Fruit fly (Drosophila melanogaster) whole organism, embryonic: ENCODE results near the gene CG33552.
A peak's percentile ranks its signal among the peaks of the same experiment; 100 is the strongest.

ENCODE experiments used
- CG10366 ChIP-seq: fragments of 200-800 bp; sonication (Bioruptor generic); IDR thresholded peaks from 2 replicates; pipeline ENCODE4 v1.3.6; 2022; ENCODE audit warnings: missing biosample characterization, missing genetic modification characterization
- CG10979 ChIP-seq: fragments of 200-800 bp; sonication (Bioruptor generic); optimal IDR thresholded peaks from 2 replicates; lab custom pipeline; 2018; ENCODE audit warnings: missing biosample characterization, mild to moderate bottlenecking, missing genetic modification characterization, moderate library complexity
- CG12155 ChIP-seq: fragments of 200-800 bp; sonication (Bioruptor generic); optimal IDR thresholded peaks from 3 replicates; lab custom pipeline; 2016; ENCODE audit warnings: missing biosample characterization, missing genetic modification characterization
- CG12391 ChIP-seq: fragments of 200-800 bp; sonication (Bioruptor generic); optimal IDR thresholded peaks from 3 replicates; lab custom pipeline; 2018; ENCODE audit warnings: missing biosample characterization, mild to moderate bottlenecking, missing genetic modification characterization, moderate library complexity
- CG12659 ChIP-seq: fragments of 200-800 bp; sonication (Bioruptor generic); optimal IDR thresholded peaks from 3 replicates; lab custom pipeline; 2017; ENCODE audit warnings: mild to moderate bottlenecking, missing biosample characterization, missing genetic modification reagents, missing genetic modification characterization
- CG13287 ChIP-seq: fragments of 200-800 bp; sonication (Bioruptor generic); IDR thresholded peaks from 2 replicates; pipeline ENCODE4 v1.3.6; 2022; ENCODE audit warnings: missing biosample characterization, missing genetic modification characterization; ENCODE audit not compliant: partially characterized antibody
- CG13894 ChIP-seq: fragments of 200-800 bp; sonication (Bioruptor generic); optimal IDR thresholded peaks from 3 replicates; lab custom pipeline; 2018; ENCODE audit warnings: missing biosample characterization, mild to moderate bottlenecking, missing genetic modification characterization, moderate library complexity
- CG1603 ChIP-seq: fragments of 200-800 bp; sonication (Bioruptor generic); optimal IDR thresholded peaks from 2 replicates; lab custom pipeline; 2019; ENCODE audit warnings: missing biosample characterization, mild to moderate bottlenecking, missing genetic modification characterization, moderate library complexity
- CG16813 ChIP-seq: fragments of 200-800 bp; sonication (Bioruptor generic); IDR thresholded peaks from 3 replicates; pipeline ENCODE4 v1.3.6; 2022; ENCODE audit warnings: missing biosample characterization, missing genetic modification characterization; ENCODE audit not compliant: partially characterized antibody
- CG17568 ChIP-seq: fragments of 200-800 bp; sonication (Bioruptor generic); optimal IDR thresholded peaks from 2 replicates; lab custom pipeline; 2018; ENCODE audit warnings: missing biosample characterization, mild to moderate bottlenecking, missing genetic modification characterization, moderate library complexity
- CG1792 ChIP-seq: fragments of 200-800 bp; sonication (Bioruptor generic); optimal IDR thresholded peaks from 2 replicates; lab custom pipeline; 2016; ENCODE audit warnings: missing biosample characterization, missing genetic modification characterization
- CG18599 ChIP-seq: fragments of 200-800 bp; sonication (Bioruptor generic); optimal IDR thresholded peaks from 3 replicates; lab custom pipeline; 2017; ENCODE audit warnings: missing biosample characterization, missing genetic modification characterization, mild to moderate bottlenecking, moderate library complexity, missing genetic modification reagents
- CG30020 ChIP-seq: fragments of 200-800 bp; optimal IDR thresholded peaks from 2 replicates; lab custom pipeline; 2019; ENCODE audit warnings: missing biosample characterization, mild to moderate bottlenecking, missing genetic modification characterization, moderate library complexity
- CG30403 ChIP-seq: fragments of 200-800 bp; sonication (Bioruptor generic); optimal IDR thresholded peaks from 3 replicates; lab custom pipeline; 2016; ENCODE audit warnings: missing biosample characterization, missing genetic modification characterization
- CG3163 ChIP-seq: fragments of 200-800 bp; sonication (Bioruptor generic); optimal IDR thresholded peaks from 3 replicates; lab custom pipeline; 2016; ENCODE audit warnings: missing biosample characterization, missing genetic modification characterization
- CG32532 ChIP-seq: fragments of 200-800 bp; sonication (Bioruptor generic); IDR thresholded peaks from 2 replicates; pipeline ENCODE4 v1.3.6; 2022; ENCODE audit warnings: missing biosample characterization, missing genetic modification characterization
- CG34376 ChIP-seq: fragments of 200-800 bp; sonication (Bioruptor generic); optimal IDR thresholded peaks from 2 replicates; lab custom pipeline; 2018; ENCODE audit warnings: missing biosample characterization, mild to moderate bottlenecking, missing genetic modification characterization
- CG4328 ChIP-seq: fragments of 200-800 bp; sonication (Bioruptor generic); optimal IDR thresholded peaks from 3 replicates; lab custom pipeline; 2017; ENCODE audit warnings: missing biosample characterization, missing genetic modification reagents, missing genetic modification characterization
- CG4617 ChIP-seq: fragments of 200-800 bp; sonication (Bioruptor generic); optimal IDR thresholded peaks from 3 replicates; lab custom pipeline; 2016; ENCODE audit warnings: missing biosample characterization, missing genetic modification characterization, borderline replicate concordance
- CG4707 ChIP-seq: fragments of 200-800 bp; sonication (Bioruptor generic); optimal IDR thresholded peaks from 2 replicates; lab custom pipeline; 2018; ENCODE audit warnings: missing biosample characterization, mild to moderate bottlenecking, missing genetic modification characterization, moderate library complexity
- CG6765 ChIP-seq: fragments of 200-800 bp; sonication (Bioruptor generic); optimal IDR thresholded peaks from 3 replicates; lab custom pipeline; 2017; ENCODE audit warnings: missing biosample characterization, mild to moderate bottlenecking, missing genetic modification characterization
- CG6791 ChIP-seq: fragments of 200-800 bp; sonication (Bioruptor generic); IDR thresholded peaks from 3 replicates; pipeline ENCODE4 v1.3.6; 2022; ENCODE audit warnings: missing biosample characterization, missing genetic modification characterization; ENCODE audit not compliant: partially characterized antibody
- CG7928 ChIP-seq: fragments of 200-800 bp; sonication (Bioruptor generic); optimal IDR thresholded peaks from 2 replicates; lab custom pipeline; 2017; ENCODE audit warnings: missing biosample characterization, mild to moderate bottlenecking, missing genetic modification characterization
- CG8765 ChIP-seq: fragments of 200-800 bp; sonication (Bioruptor generic); IDR thresholded peaks from 2 replicates; pipeline ENCODE4 v1.3.6; 2022; ENCODE audit warnings: missing biosample characterization, missing genetic modification characterization
- CG9437 ChIP-seq: fragments of 200-800 bp; sonication (Bioruptor generic); optimal IDR thresholded peaks from 2 replicates; lab custom pipeline; 2018; ENCODE audit warnings: missing biosample characterization, mild to moderate bottlenecking, missing genetic modification characterization
- CTCF ChIP-seq: fragments of 200-800 bp; sonication (Bioruptor generic); optimal IDR thresholded peaks from 2 replicates; lab custom pipeline; 2017; ENCODE audit warnings: missing biosample characterization, mild to moderate bottlenecking, missing genetic modification characterization, moderate library complexity
- Chrac-16 ChIP-seq: fragments of 200-800 bp; sonication (Bioruptor generic); optimal IDR thresholded peaks from 3 replicates; lab custom pipeline; 2016; ENCODE audit warnings: missing biosample characterization, missing genetic modification characterization
- CoRest ChIP-seq: fragments of 200-800 bp; sonication (Bioruptor generic); optimal IDR thresholded peaks from 3 replicates; lab custom pipeline; 2018; ENCODE audit warnings: missing biosample characterization, mild to moderate bottlenecking, missing genetic modification characterization, moderate library complexity
- D19A ChIP-seq: fragments of 200-800 bp; optimal IDR thresholded peaks from 3 replicates; lab custom pipeline; 2019; ENCODE audit warnings: missing biosample characterization, mild to moderate bottlenecking, missing genetic modification characterization, moderate library complexity
- Hr51 ChIP-seq, 2 experiments: fragments of 200-800 bp; sonication (Bioruptor generic); optimal IDR thresholded peaks; 2 replicates in 1 of 2; 3 replicates in 1 of 2; lab custom pipeline; 2016 to 2018; ENCODE audit warnings: missing biosample characterization in 2 of 2, missing genetic modification characterization in 2 of 2, mild to moderate bottlenecking in 1 of 2, moderate library complexity in 1 of 2
- Hsf ChIP-seq: fragments of 200-800 bp; sonication (Bioruptor generic); optimal IDR thresholded peaks from 3 replicates; lab custom pipeline; 2016; ENCODE audit warnings: missing biosample characterization, missing genetic modification characterization
- Max ChIP-seq: fragments of 200-800 bp; sonication (Bioruptor generic); optimal IDR thresholded peaks from 2 replicates; lab custom pipeline; 2016; ENCODE audit warnings: missing biosample characterization, mild to moderate bottlenecking, missing genetic modification characterization
- NC2α ChIP-seq: fragments of 200-800 bp; sonication (Bioruptor generic); optimal IDR thresholded peaks from 2 replicates; lab custom pipeline; 2016; ENCODE audit warnings: missing biosample characterization, missing genetic modification characterization
- Neu2 ChIP-seq: fragments of 200-800 bp; sonication (Bioruptor generic); optimal IDR thresholded peaks from 3 replicates; lab custom pipeline; 2016; ENCODE audit warnings: missing biosample characterization, missing genetic modification characterization, borderline replicate concordance
- YL-1 ChIP-seq: fragments of 200-800 bp; sonication (Bioruptor generic); optimal IDR thresholded peaks from 3 replicates; lab custom pipeline; 2017; ENCODE audit warnings: missing biosample characterization, mild to moderate bottlenecking, missing genetic modification characterization
- aop ChIP-seq: fragments of 200-800 bp; sonication (Bioruptor generic); IDR thresholded peaks from 2 replicates; pipeline ENCODE4 v1.3.6; 2022; ENCODE audit warnings: missing biosample characterization, missing genetic modification characterization
- gcm ChIP-seq: fragments of 200-800 bp; sonication (Bioruptor generic); optimal IDR thresholded peaks from 2 replicates; lab custom pipeline; 2019; ENCODE audit warnings: missing biosample characterization, mild to moderate bottlenecking, missing genetic modification characterization, moderate library complexity
- gfzf ChIP-seq: fragments of 200-800 bp; sonication (Bioruptor generic); optimal IDR thresholded peaks from 2 replicates; lab custom pipeline; 2016; ENCODE audit warnings: missing biosample characterization, mild to moderate bottlenecking, missing genetic modification characterization, moderate library complexity
- kah ChIP-seq: fragments of 200-800 bp; sonication (Bioruptor generic); optimal IDR thresholded peaks from 2 replicates; lab custom pipeline; 2018; ENCODE audit warnings: missing biosample characterization, mild to moderate bottlenecking, missing genetic modification characterization
- knrl ChIP-seq: fragments of 200-800 bp; sonication (Bioruptor generic); IDR thresholded peaks from 3 replicates; pipeline ENCODE4 v1.3.6; 2022; ENCODE audit warnings: missing biosample characterization, missing genetic modification characterization; ENCODE audit not compliant: partially characterized antibody
- mam ChIP-seq: fragments of 200-800 bp; sonication (Bioruptor generic); optimal IDR thresholded peaks from 3 replicates; lab custom pipeline; 2016; ENCODE audit warnings: missing biosample characterization, missing genetic modification characterization
- otp ChIP-seq: fragments of 200-800 bp; sonication (Bioruptor generic); IDR thresholded peaks from 3 replicates; pipeline ENCODE4, ENCODE4 v1.3.6; 2022; ENCODE audit warnings: missing biosample characterization, missing genetic modification characterization
- phol ChIP-seq: fragments of 200-800 bp; sonication (Bioruptor generic); optimal IDR thresholded peaks from 3 replicates; lab custom pipeline; 2018; ENCODE audit warnings: missing biosample characterization, mild to moderate bottlenecking, missing genetic modification characterization, moderate library complexity
- sob ChIP-seq: fragments of 200-800 bp; sonication (Bioruptor generic); IDR thresholded peaks from 2 replicates; pipeline ENCODE4 v1.3.6; 2022; ENCODE audit warnings: missing biosample characterization, missing genetic modification characterization
- sug ChIP-seq: fragments of 200-800 bp; optimal IDR thresholded peaks from 2 replicates; lab custom pipeline; 2019; ENCODE audit warnings: missing biosample characterization, mild to moderate bottlenecking, missing genetic modification characterization, moderate library complexity
- tup ChIP-seq: fragments of 200-800 bp; sonication (Bioruptor generic); optimal IDR thresholded peaks from 2 replicates; lab custom pipeline; 2016; ENCODE audit warnings: missing biosample characterization, mild to moderate bottlenecking, missing genetic modification characterization, moderate library complexity
- unpg ChIP-seq: fragments of 200-800 bp; sonication (Bioruptor generic); optimal IDR thresholded peaks from 3 replicates; lab custom pipeline; 2018; ENCODE audit warnings: missing biosample characterization, mild to moderate bottlenecking, missing genetic modification characterization, moderate library complexity
- zfh1 ChIP-seq: fragments of 200-800 bp; sonication (Bioruptor generic); IDR thresholded peaks from 3 replicates; pipeline ENCODE4 v1.3.6; 2022; ENCODE audit warnings: missing biosample characterization, missing genetic modification characterization

The CG33552 gene

DNA sequence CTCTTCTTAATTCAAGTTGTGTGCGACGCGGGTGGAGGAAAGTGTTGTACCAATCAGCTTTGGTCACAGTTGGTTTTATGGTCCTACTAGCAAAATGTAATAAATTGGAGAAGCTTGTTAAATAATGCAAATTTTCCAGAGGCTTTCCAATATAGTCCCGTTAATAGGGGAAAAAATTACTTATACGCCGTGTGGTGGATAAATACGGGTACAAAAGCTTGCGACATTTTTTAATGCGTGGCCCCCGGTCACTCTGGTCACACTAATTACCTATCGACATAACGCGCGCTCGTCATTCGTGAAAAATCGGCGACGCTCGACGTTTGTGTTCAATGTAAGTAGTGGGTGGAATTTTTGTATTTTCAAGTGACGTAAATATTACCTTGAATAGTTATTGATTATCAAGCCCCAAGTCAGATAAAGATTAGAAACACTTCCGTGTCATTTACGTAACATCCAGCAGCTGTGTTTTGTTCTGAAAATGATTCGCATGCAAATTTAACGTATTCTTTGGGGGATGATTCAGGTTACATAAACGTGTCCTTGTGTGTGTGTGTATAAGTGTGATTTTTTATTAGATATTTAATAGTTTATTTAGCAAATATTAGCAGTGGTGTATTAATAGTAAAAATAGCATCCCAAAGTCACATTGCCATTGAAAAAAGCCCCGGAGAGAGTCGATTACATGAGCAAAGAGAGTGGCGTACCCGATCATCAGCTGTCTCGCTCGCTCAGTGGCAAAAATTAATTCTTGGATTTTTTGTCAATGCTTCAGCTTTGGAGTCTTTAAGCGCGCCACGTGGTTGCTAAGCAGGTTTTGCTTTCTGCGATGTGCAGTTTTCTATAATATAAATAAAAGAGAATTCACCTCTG is 37.6 kb downstream of the CG33552 start, which contains the start of gene Cyt-c-p:
Cyt-c-p (plus strand) TSS at position 290 of the 873 bp plus-strand sequence.
- TF ChIP-seq CG13287 (GFP tag; lab: Robert Waterston, UW) = peak; percentile 72
- peak; percentile 71 for TF ChIP-seq CG18599
- peak; percentile 16 for TF ChIP-seq unpg (GFP tag; lab: Kevin White, UChicago)
- TF ChIP-seq CG32532 = peak; percentile 7; the same call in 1 of the 2 replicates
- TF ChIP-seq CG10979 = no peak
- no peak for TF ChIP-seq NC2α
- no peak for TF ChIP-seq zfh1
- peak; percentile 61 for TF ChIP-seq knrl
- no peak for TF ChIP-seq CG3163
- TF ChIP-seq CG7928 (GFP tag; lab: Kevin White, UChicago) = peak; percentile 13
- TF ChIP-seq tup (GFP tag; lab: Kevin White, UChicago) = no peak
- TF ChIP-seq CG13894 (tag; lab: Kevin White, UChicago) = peak; percentile 75
- TF ChIP-seq CG9437 (GFP tag; lab: Kevin White, UChicago) = peak; percentile 48
- peak; percentile 88 for TF ChIP-seq CG34376 (GFP tag; lab: Kevin White, UChicago)
- TF ChIP-seq CG10366 (GFP tag; lab: Robert Waterston, UW) = no peak
- peak; percentile 55 for TF ChIP-seq CG12391 (tag; lab: Kevin White, UChicago)
- TF ChIP-seq D19A = peak; percentile 11
- TF ChIP-seq CG12659 = peak; percentile 81
- peak; percentile 2 for TF ChIP-seq Hsf (GFP tag; lab: Kevin White, UChicago)
- peak; percentile 36 for TF ChIP-seq CTCF (GFP tag; lab: Kevin White, UChicago)
- TF ChIP-seq Max = peak; percentile 28
- no peak for TF ChIP-seq CG4707 (GFP tag; lab: Kevin White, UChicago)
- peak; percentile 55 for TF ChIP-seq CG1603
- TF ChIP-seq CG17568 (GFP tag; lab: Kevin White, UChicago) = no peak
- TF ChIP-seq sug (tag; lab: Kevin White, UChicago) = peak; percentile 63
- TF ChIP-seq CG16813 (GFP tag; lab: Robert Waterston, UW) = peak; percentile 56; the same call in 1 of the 3 replicates
- TF ChIP-seq CG12155 (GFP tag; lab: Kevin White, UChicago) = peak; percentile 11
- no peak for TF ChIP-seq CG4328 (GFP tag; lab: Kevin White, UChicago)
- TF ChIP-seq CG6765 (GFP tag; lab: Kevin White, UChicago) = peak; percentile 13
- TF ChIP-seq sob (GFP tag; lab: Robert Waterston, UW) = peak; percentile 54; the same call in 1 of the 2 replicates
- peak; percentile 98 for TF ChIP-seq gfzf (GFP tag; lab: Kevin White, UChicago)
- TF ChIP-seq Neu2 = peak; percentile 86
- no peak for TF ChIP-seq kah (GFP tag; lab: Kevin White, UChicago)
- TF ChIP-seq CG30403 (GFP tag; lab: Kevin White, UChicago) = no peak
- TF ChIP-seq phol (tag; lab: Kevin White, UChicago) = peak; percentile 77
- TF ChIP-seq CoRest (tag; lab: Kevin White, UChicago) = peak; percentile 63
- peak; percentile 19 for TF ChIP-seq mam
- TF ChIP-seq CG30020 = peak; percentile 44
- TF ChIP-seq Hr51 (GFP tag; optimal IDR thresholded peaks at IDR 0.05; lab: Kevin White, UChicago) = peak in 1 of 2 experiments; percentile 16
- peak; percentile 38 for TF ChIP-seq YL-1 (GFP tag; lab: Kevin White, UChicago)
- TF ChIP-seq gcm = peak; percentile 40
- TF ChIP-seq Chrac-16 (GFP tag; lab: Kevin White, UChicago) = peak; percentile 2
- TF ChIP-seq CG6791 (GFP tag; lab: Robert Waterston, UW) = peak; percentile 53; the same call in 2 of the 3 replicates
- TF ChIP-seq CG8765 (GFP tag; lab: Robert Waterston, UW) = no peak
- peak; percentile 41 for TF ChIP-seq CG4617 (GFP tag; lab: Kevin White, UChicago)
- no peak for TF ChIP-seq CG1792 (GFP tag; lab: Kevin White, UChicago)
- no peak for TF ChIP-seq aop (GFP tag; lab: Robert Waterston, UW)
- TF ChIP-seq otp (GFP tag; lab: Robert Waterston, UW) = no peak
